Worm (Caenorhabditis elegans) whole organism, mixed stage, embryonic: ENCODE results near the gene Y54G2A.41.

Experiments used
- bed-3 ChIP-seq: fragments of 200-800 bp; sonication (Bioruptor generic); optimal IDR thresholded peaks from 3 replicates; lab custom pipeline; 2018; ENCODE audit warnings: mild to moderate bottlenecking, missing genetic modification characterization, moderate library complexity, missing compliant biosample characterization
- blmp-1 ChIP-seq: fragments of 150-350 bp; optimal IDR thresholded peaks from 2 replicates; lab custom pipeline; 2014; ENCODE audit warnings: missing biosample characterization, missing genetic modification characterization
- ces-1 ChIP-seq: fragments of 150-350 bp; optimal IDR thresholded peaks from 2 replicates; lab custom pipeline; 2014; ENCODE audit warnings: missing biosample characterization, missing genetic modification reagents, missing genetic modification characterization
- ham-2 ChIP-seq: fragments of 200-800 bp; sonication (Bioruptor generic); optimal IDR thresholded peaks from 2 replicates; lab custom pipeline; 2018; ENCODE audit warnings: mild to moderate bottlenecking, missing genetic modification characterization, missing compliant biosample characterization
- lin-13 ChIP-seq: fragments of 150-350 bp; optimal IDR thresholded peaks from 2 replicates; lab custom pipeline; 2014; ENCODE audit warnings: missing biosample characterization, missing genetic modification characterization
- lsy-2 ChIP-seq: fragments of 150-350 bp; optimal IDR thresholded peaks from 2 replicates; lab custom pipeline; 2014; ENCODE audit warnings: missing biosample characterization, missing genetic modification characterization
- nhr-12 ChIP-seq: fragments of 150-350 bp; optimal IDR thresholded peaks from 2 replicates; lab custom pipeline; 2014; ENCODE audit warnings: missing biosample characterization, missing genetic modification characterization
- nhr-28 ChIP-seq: fragments of 150-350 bp; optimal IDR thresholded peaks from 2 replicates; lab custom pipeline; 2014; ENCODE audit warnings: missing biosample characterization, missing genetic modification characterization
- nhr-76 ChIP-seq: sonication (generic microtip); optimal IDR thresholded peaks from 2 replicates; lab custom pipeline; 2017; ENCODE audit warnings: missing biosample characterization, missing genetic modification characterization
- snpc-4 ChIP-seq: fragments of 150-350 bp; optimal IDR thresholded peaks from 2 replicates; lab custom pipeline; 2014; ENCODE audit warnings: missing biosample characterization, missing genetic modification characterization
- unc-39 ChIP-seq: fragments of 150-350 bp; optimal IDR thresholded peaks from 2 replicates; lab custom pipeline; 2014; ENCODE audit warnings: missing biosample characterization, missing genetic modification characterization
- unc-62 ChIP-seq: fragments of 150-350 bp; optimal IDR thresholded peaks from 2 replicates; lab custom pipeline; 2014; ENCODE audit warnings: missing biosample characterization, missing genetic modification reagents, missing genetic modification characterization

DNA sequence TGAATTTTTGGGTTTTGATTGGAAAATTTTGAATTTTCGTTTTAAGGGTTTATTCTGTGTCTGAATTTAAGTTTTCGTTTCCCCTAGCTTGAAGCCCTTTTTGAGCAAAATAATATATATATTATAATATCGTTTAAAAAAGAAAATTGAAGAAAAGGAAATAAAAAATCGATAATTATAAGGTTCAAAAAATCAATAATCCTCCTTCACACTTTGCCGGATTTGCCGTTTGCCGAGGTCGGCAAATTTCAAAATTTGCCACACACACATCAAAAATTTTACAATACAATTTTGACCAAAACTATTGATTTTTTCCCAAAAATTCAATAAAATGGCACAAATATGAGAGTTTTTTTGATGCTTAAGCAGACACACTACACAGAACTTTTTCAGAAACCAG, 15.1 kb upstream of the Y54G2A.41 start:
- TF ChIP-seq ham-2 (GFP tag; lab: Kevin White, UChicago) (no peak), ces-1 (no peak), bed-3 (GFP tag; lab: Kevin White, UChicago) (no peak), unc-62 (GFP tag; lab: Kevin White, UChicago) (no peak), blmp-1 (tag; lab: Kevin White, UChicago) (no peak), nhr-28 (tag; lab: Kevin White, UChicago) (no peak), lsy-2 (tag; lab: Kevin White, UChicago) (no peak), unc-39 (tag; lab: Kevin White, UChicago) (no peak), nhr-76 (tag; lab: Kevin White, UChicago) (no peak), lin-13 (tag; lab: Kevin White, UChicago) (no peak), snpc-4 (tag; lab: Kevin White, UChicago) (no peak), nhr-12 (no peak)
